Worm (Caenorhabditis elegans): ENCODE results near the gene nrde-1.

- TF ChIP-seq ama-1 (optimal IDR thresholded peaks at IDR 0.05) (no peak), nhr-237 (tag; optimal IDR thresholded peaks at IDR 0.05) (no peak), aly-2 (tag; optimal IDR thresholded peaks at IDR 0.05) (no peak), snpc-4 (tag; optimal IDR thresholded peaks at IDR 0.05) (no peak)
Observed at ce11 chrIII:3768200-3768599, 54.9 kb downstream of the nrde-1 start, which contains the start of gene gmeb-3.
